Fruit fly (Drosophila melanogaster): ENCODE measurements around the gene CG2641.

- no peak for TF ChIP-seq rn (GFP tag; IDR thresholded peaks at IDR 0.05)
- no peak for TF ChIP-seq CG4496 (GFP tag; IDR thresholded peaks at IDR 0.05)
- no peak for TF ChIP-seq CG32121 (GFP tag; IDR thresholded peaks at IDR 0.05)
Measured at dm6 chr3R:7798525-7798924, 4.7 kb downstream of the CG2641 start, which contains the start of gene CG18744.
